Worm (Caenorhabditis elegans): ENCODE measurements around the gene rpl-36.

- no peak for TF ChIP-seq dmd-4 (tag; optimal IDR thresholded peaks at IDR 0.05)
- TF ChIP-seq nhr-11 (tag; optimal IDR thresholded peaks at IDR 0.05) = no peak
- peak; percentile 46 for TF ChIP-seq mab-5 (tag; optimal IDR thresholded peaks at IDR 0.05)
- peak in 1 of 2 experiments; percentile 17 for TF ChIP-seq mdl-1 (tag; optimal IDR thresholded peaks at IDR 0.05)
- TF ChIP-seq elt-3 (tag; optimal IDR thresholded peaks at IDR 0.05) = no peak
- peak; percentile 46 for TF ChIP-seq nhr-77 (tag; optimal IDR thresholded peaks at IDR 0.05)
- TF ChIP-seq blmp-1 (tag; optimal IDR thresholded peaks at IDR 0.05; ENCODE audit: insufficient read depth) = peak; percentile 43
Measured at ce11 chrIII:7189581-7190128, 9.6 kb downstream of the rpl-36 start, which contains the start of gene rps-21.
